Worm (Caenorhabditis elegans): ENCODE results near the gene T10G3.1.

- TF ChIP-seq hrde-1 (tag; optimal IDR thresholded peaks at IDR 0.05; ENCODE audit: borderline replicate concordance) (no peak), nhr-90 (tag; optimal IDR thresholded peaks at IDR 0.05) (no peak), ama-1 (optimal IDR thresholded peaks at IDR 0.05) (no peak), ama-1 (GFP tag; optimal IDR thresholded peaks at IDR 0.05) (no peak), him-1 (tag; optimal IDR thresholded peaks at IDR 0.05) (no peak), repo-1 (tag; optimal IDR thresholded peaks at IDR 0.05) (no peak), dpl-1 (GFP tag; optimal IDR thresholded peaks at IDR 0.05) (no peak), Y79H2A.3 (GFP tag; conservative IDR thresholded peaks at IDR 0.05) (no peak), madf-6 (GFP tag; IDR thresholded peaks at IDR 0.05) (no peak), snpc-4 (GFP tag; optimal IDR thresholded peaks at IDR 0.05) (no peak), snpc-4 (tag; optimal IDR thresholded peaks at IDR 0.05) (no peak)
Observed at ce11 chrV:13472062-13472461, 1.4 kb downstream of the T10G3.1 start.

All from whole organism, young adult.